Fruit fly (Drosophila melanogaster) whole organism, pupa: ENCODE results near the gene CG14227.

Experiments
- CG17806 ChIP-seq: fragments of 200-800 bp; sonication (Bioruptor generic); optimal IDR thresholded peaks from 2 replicates; lab custom pipeline; 2018; ENCODE audit warnings: missing biosample characterization, mild to moderate bottlenecking, missing genetic modification characterization, moderate library complexity
- CG32121 ChIP-seq: fragments of 200-800 bp; sonication (Bioruptor generic); IDR thresholded peaks from 2 replicates; pipeline ENCODE4 v1.3.6; 2022; ENCODE audit warnings: missing biosample characterization, missing genetic modification characterization
- CG4496 ChIP-seq: fragments of 200-800 bp; sonication (Bioruptor generic); IDR thresholded peaks from 3 replicates; pipeline ENCODE4 v1.3.6; 2022; ENCODE audit warnings: missing biosample characterization, missing genetic modification characterization
- CG8301 ChIP-seq: fragments of 200-800 bp; sonication (Bioruptor generic); optimal IDR thresholded peaks from 2 replicates; lab custom pipeline; 2018; ENCODE audit warnings: missing biosample characterization, mild to moderate bottlenecking, missing genetic modification characterization
- CG9948 ChIP-seq: fragments of 200-800 bp; sonication (Bioruptor generic); optimal IDR thresholded peaks from 2 replicates; lab custom pipeline; 2018; ENCODE audit warnings: missing biosample characterization, mild to moderate bottlenecking, missing genetic modification characterization, moderate library complexity
- D1 ChIP-seq: fragments of 200-800 bp; sonication (Bioruptor generic); optimal IDR thresholded peaks from 2 replicates; lab custom pipeline; 2018; ENCODE audit warnings: missing biosample characterization, mild to moderate bottlenecking, missing genetic modification characterization, moderate library complexity
- EcR ChIP-seq: fragments of 200-800 bp; sonication (Bioruptor generic); optimal IDR thresholded peaks from 3 replicates; lab custom pipeline; 2019; ENCODE audit warnings: missing biosample characterization, missing genetic modification characterization, mild to moderate bottlenecking, moderate library complexity, missing genetic modification reagents
- Ets98B ChIP-seq: fragments of 200-800 bp; sonication (Bioruptor generic); IDR thresholded peaks from 2 replicates; pipeline ENCODE4 v1.3.6; 2022; ENCODE audit warnings: missing biosample characterization, missing genetic modification characterization
- fd96Ca ChIP-seq: fragments of 200-800 bp; sonication (Bioruptor generic); IDR thresholded peaks from 3 replicates; pipeline ENCODE4 v1.3.6; 2022; ENCODE audit warnings: missing biosample characterization, missing genetic modification characterization
- gl ChIP-seq: fragments of 200-800 bp; sonication (Bioruptor generic); optimal IDR thresholded peaks from 2 replicates; lab custom pipeline; 2018; ENCODE audit warnings: missing biosample characterization, mild to moderate bottlenecking, missing genetic modification characterization

- TF ChIP-seq fd96Ca (GFP tag; lab: Robert Waterston, UW) (no peak), CG9948 (tag; lab: Kevin White, UChicago) (no peak), CG32121 (GFP tag; lab: Robert Waterston, UW) (no peak), CG4496 (no peak), D1 (no peak), gl (tag; lab: Kevin White, UChicago) (no peak), CG8301 (tag; lab: Kevin White, UChicago) (no peak), Ets98B (peak; percentile 42; the same call in 1 of the 2 replicates), EcR (GFP tag; lab: Kevin White, UChicago) (no peak), CG17806 (tag; lab: Kevin White, UChicago) (no peak)
These were observed 45.8 kb downstream of the CG14227 start, which contains the start of the genes CG12237 and Sec61gamma for dm6 chrX:19642819-19643504.
